Worm (Caenorhabditis elegans) whole organism, mixed stage, embryonic: ENCODE results near the gene K04H4.5.
A peak's percentile ranks its signal among the peaks of the same experiment; 100 is the strongest.

Source experiments
- M03D4.4 ChIP-seq: sonication (generic microtip); optimal IDR thresholded peaks from 2 replicates; lab custom pipeline; 2017; ENCODE audit warnings: mild to moderate bottlenecking, missing genetic modification characterization, missing compliant biosample characterization
- bed-3 ChIP-seq: fragments of 200-800 bp; sonication (Bioruptor generic); optimal IDR thresholded peaks from 3 replicates; lab custom pipeline; 2018; ENCODE audit warnings: mild to moderate bottlenecking, missing genetic modification characterization, moderate library complexity, missing compliant biosample characterization
- blmp-1 ChIP-seq: fragments of 150-350 bp; optimal IDR thresholded peaks from 2 replicates; lab custom pipeline; 2014; ENCODE audit warnings: missing biosample characterization, missing genetic modification characterization
- ceh-39 ChIP-seq: fragments of 150-350 bp; optimal IDR thresholded peaks from 2 replicates; lab custom pipeline; 2014; ENCODE audit warnings: missing biosample characterization, missing genetic modification characterization
- ceh-43 ChIP-seq: fragments of 200-800 bp; sonication (Bioruptor generic); optimal IDR thresholded peaks from 2 replicates; lab custom pipeline; 2018; ENCODE audit warnings: mild to moderate bottlenecking, missing genetic modification characterization, moderate library complexity, missing compliant biosample characterization
- ces-1 ChIP-seq: fragments of 150-350 bp; optimal IDR thresholded peaks from 2 replicates; lab custom pipeline; 2014; ENCODE audit warnings: missing biosample characterization, missing genetic modification reagents, missing genetic modification characterization
- cnd-1 ChIP-seq: fragments of 200-800 bp; sonication (Bioruptor generic); optimal IDR thresholded peaks from 2 replicates; lab custom pipeline; 2018; ENCODE audit warnings: mild to moderate bottlenecking, missing genetic modification characterization, missing compliant biosample characterization
- drap-1 ChIP-seq: fragments of 200-800 bp; sonication (Bioruptor generic); optimal IDR thresholded peaks from 3 replicates; lab custom pipeline; 2018; ENCODE audit warnings: mild to moderate bottlenecking, missing genetic modification characterization, missing compliant biosample characterization
- elt-1 ChIP-seq: sonication (generic microtip); optimal IDR thresholded peaks from 2 replicates; lab custom pipeline; 2017; ENCODE audit warnings: missing genetic modification characterization, mild to moderate bottlenecking, missing compliant biosample characterization, antibody characterized with exemption, moderate library complexity, borderline replicate concordance; ENCODE audit not compliant: insufficient read depth
- elt-3 ChIP-seq: fragments of 150-350 bp; optimal IDR thresholded peaks from 2 replicates; lab custom pipeline; 2014; ENCODE audit warnings: missing biosample characterization, missing genetic modification characterization
- flh-1 ChIP-seq: fragments of 200-800 bp; sonication (Bioruptor generic); optimal IDR thresholded peaks from 2 replicates; lab custom pipeline; 2018; ENCODE audit warnings: mild to moderate bottlenecking, missing genetic modification characterization, moderate library complexity, missing compliant biosample characterization
- ham-2 ChIP-seq: fragments of 200-800 bp; sonication (Bioruptor generic); optimal IDR thresholded peaks from 2 replicates; lab custom pipeline; 2018; ENCODE audit warnings: mild to moderate bottlenecking, missing genetic modification characterization, missing compliant biosample characterization
- hlh-1 ChIP-seq: fragments of 150-350 bp; optimal IDR thresholded peaks from 2 replicates; lab custom pipeline; 2014; ENCODE audit warnings: missing biosample characterization, missing genetic modification reagents, missing genetic modification characterization
- lin-13 ChIP-seq: fragments of 150-350 bp; optimal IDR thresholded peaks from 2 replicates; lab custom pipeline; 2014; ENCODE audit warnings: missing biosample characterization, missing genetic modification characterization
- lin-32 ChIP-seq: fragments of 200-800 bp; sonication (Bioruptor generic); optimal IDR thresholded peaks from 2 replicates; lab custom pipeline; 2018; ENCODE audit warnings: mild to moderate bottlenecking, missing genetic modification characterization, missing compliant biosample characterization
- mab-5 ChIP-seq: fragments of 150-350 bp; optimal IDR thresholded peaks from 2 replicates; lab custom pipeline; 2014; ENCODE audit warnings: missing biosample characterization, missing genetic modification characterization
- mep-1 ChIP-seq: fragments of 150-350 bp; optimal IDR thresholded peaks from 2 replicates; lab custom pipeline; 2017; ENCODE audit warnings: missing biosample characterization, missing genetic modification reagents, missing genetic modification characterization, inconsistent platforms
- mls-2 ChIP-seq: sonication (generic microtip); optimal IDR thresholded peaks from 2 replicates; lab custom pipeline; 2016; ENCODE audit warnings: mild to moderate bottlenecking, missing genetic modification characterization, moderate library complexity, missing compliant biosample characterization
- nhr-12 ChIP-seq: fragments of 150-350 bp; optimal IDR thresholded peaks from 2 replicates; lab custom pipeline; 2014; ENCODE audit warnings: missing biosample characterization, missing genetic modification characterization
- nhr-2 ChIP-seq: fragments of 150-350 bp; optimal IDR thresholded peaks from 2 replicates; lab custom pipeline; 2014; ENCODE audit warnings: missing biosample characterization, missing genetic modification characterization
- nhr-76 ChIP-seq: sonication (generic microtip); optimal IDR thresholded peaks from 2 replicates; lab custom pipeline; 2017; ENCODE audit warnings: missing biosample characterization, missing genetic modification characterization
- pha-4 ChIP-seq: fragments of 150-350 bp; optimal IDR thresholded peaks from 2 replicates; lab custom pipeline; 2018; ENCODE audit warnings: missing biosample characterization, missing genetic modification reagents, missing genetic modification characterization
- sem-2 ChIP-seq: fragments of 200-800 bp; sonication (Bioruptor generic); optimal IDR thresholded peaks from 2 replicates; lab custom pipeline; 2018; ENCODE audit warnings: mild to moderate bottlenecking, missing genetic modification characterization, missing compliant biosample characterization
- snpc-4 ChIP-seq: fragments of 150-350 bp; optimal IDR thresholded peaks from 2 replicates; lab custom pipeline; 2014; ENCODE audit warnings: missing biosample characterization, missing genetic modification characterization
- unc-120 ChIP-seq: sonication (generic microtip); optimal IDR thresholded peaks from 2 replicates; lab custom pipeline; 2017; ENCODE audit warnings: missing genetic modification characterization, missing compliant biosample characterization; ENCODE audit not compliant: poor library complexity, severe bottlenecking
- unc-39 ChIP-seq: fragments of 150-350 bp; optimal IDR thresholded peaks from 2 replicates; lab custom pipeline; 2014; ENCODE audit warnings: missing biosample characterization, missing genetic modification characterization
- unc-62 ChIP-seq: fragments of 150-350 bp; optimal IDR thresholded peaks from 2 replicates; lab custom pipeline; 2014; ENCODE audit warnings: missing biosample characterization, missing genetic modification reagents, missing genetic modification characterization
- ztf-11 ChIP-seq: fragments of 150-350 bp; optimal IDR thresholded peaks from 2 replicates; lab custom pipeline; 2014; ENCODE audit warnings: missing biosample characterization, missing genetic modification characterization

The K04H4.5 gene

ce11 chrIII:9328732-9329131 lies 30.4 kb upstream of the K04H4.5 start:
- TF ChIP-seq flh-1 (GFP tag; lab: Kevin White, UChicago), result no peak
- TF ChIP-seq hlh-1 (tag; lab: Kevin White, UChicago), result peak; percentile 76
- TF ChIP-seq unc-62 (GFP tag; lab: Kevin White, UChicago), result peak; percentile 94
- TF ChIP-seq, all 35 proteins: peak for 2

- TF ChIP-seq drap-1 (GFP tag; lab: Kevin White, UChicago), result no peak
- no peak for TF ChIP-seq ztf-11 (tag; lab: Kevin White, UChicago)
- no peak for TF ChIP-seq ceh-43 (GFP tag; lab: Kevin White, UChicago)
- TF ChIP-seq unc-120 (tag; lab: Kevin White, UChicago), result no peak
- TF ChIP-seq sem-2 (GFP tag; lab: Kevin White, UChicago), result no peak
- TF ChIP-seq mab-5, result no peak
- no peak for TF ChIP-seq ceh-39 (tag; lab: Kevin White, UChicago)
- TF ChIP-seq blmp-1, result no peak
- TF ChIP-seq M03D4.4 (tag; lab: Kevin White, UChicago), result no peak
- TF ChIP-seq mls-2 (tag; lab: Kevin White, UChicago), result no peak
- TF ChIP-seq nhr-76, result no peak
Observed at ce11 chrIII:9329266-9329665, 29.9 kb upstream of the K04H4.5 start, which contains the start of gene C40H1.3. C40H1.3 (minus strand) TSS chrIII:9329366.

ce11 chrIII:9329790-9330366 lies 29.3 kb upstream of the K04H4.5 start, which contains the start of gene ttr-5:
ttr-5 (plus strand) TSS chrIII:9330316.
- TF ChIP-seq lin-32 (GFP tag; lab: Kevin White, UChicago) (no peak), cnd-1 (no peak), nhr-2 (tag; lab: Kevin White, UChicago) (no peak), bed-3 (no peak), ceh-43 (GFP tag; lab: Kevin White, UChicago) (no peak)

ce11 chrIII:9331084-9331564 lies 28.0 kb upstream of the K04H4.5 start, which contains the start of gene ufc-1:
ufc-1 (plus strand) TSS chrIII:9331514.
- TF ChIP-seq ces-1 (GFP tag; lab: Kevin White, UChicago) (peak; percentile 32), cnd-1 (no peak), pha-4 (tag; lab: Kevin White, UChicago) (no peak), snpc-4 (tag; lab: Kevin White, UChicago) (no peak), elt-3 (tag; lab: Kevin White, UChicago) (no peak)

DNA sequence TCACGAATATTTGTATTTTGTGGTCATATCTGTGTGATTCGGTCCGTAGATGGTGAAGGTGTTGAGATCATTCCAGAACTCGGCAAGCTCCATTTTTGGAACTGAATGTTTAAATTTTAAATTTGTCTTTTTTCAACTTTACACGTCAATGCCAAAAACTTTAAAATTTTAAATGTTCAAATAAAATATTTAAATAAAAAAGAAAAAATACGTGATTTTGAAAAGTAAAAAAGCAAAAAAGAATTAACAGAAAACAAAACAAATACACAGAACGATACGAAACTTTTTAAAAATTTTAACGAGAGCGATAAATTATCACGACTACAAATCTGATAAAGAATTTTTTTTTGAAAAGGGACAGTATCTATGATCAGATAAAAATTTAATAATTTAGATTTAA lies 25.0 kb upstream of the K04H4.5 start, which contains the start of gene elo-4:
elo-4 (minus strand) TSS at position 101 of the 400 bp plus-strand sequence.
- TF ChIP-seq lin-13 (tag; lab: Kevin White, UChicago) (no peak), nhr-12 (tag; lab: Kevin White, UChicago) (no peak)

ce11 chrIII:9335076-9335475 lies 24.1 kb upstream of the K04H4.5 start:
- TF ChIP-seq sem-2 (GFP tag; lab: Kevin White, UChicago) (no peak), lin-13 (tag; lab: Kevin White, UChicago) (no peak), drap-1 (GFP tag; lab: Kevin White, UChicago) (no peak), mep-1 (tag; lab: Kevin White, UChicago) (no peak), pha-4 (tag; lab: Kevin White, UChicago) (no peak), elt-1 (tag; lab: Kevin White, UChicago) (no peak), unc-39 (no peak), nhr-12 (tag; lab: Kevin White, UChicago) (no peak), blmp-1 (peak; percentile 16), unc-120 (tag; lab: Kevin White, UChicago) (no peak), snpc-4 (tag; lab: Kevin White, UChicago) (no peak), ham-2 (GFP tag; lab: Kevin White, UChicago) (peak; percentile 15), elt-3 (tag; lab: Kevin White, UChicago) (no peak)
